Fruit fly (Drosophila melanogaster) whole organism, embryonic: Measurements from ENCODE around the gene CG9662.

Experiments used
- B-H2 ChIP-seq: fragments of 200-800 bp; sonication (Bioruptor generic); optimal IDR thresholded peaks from 2 replicates; lab custom pipeline; 2018; ENCODE audit warnings: missing biosample characterization, mild to moderate bottlenecking, missing genetic modification characterization
- CG12219 ChIP-seq: fragments of 200-800 bp; sonication (Bioruptor generic); optimal IDR thresholded peaks from 3 replicates; lab custom pipeline; 2018; ENCODE audit warnings: missing biosample characterization, mild to moderate bottlenecking, missing genetic modification characterization
- CG12236 ChIP-seq: fragments of 200-800 bp; sonication (Bioruptor generic); optimal IDR thresholded peaks from 2 replicates; lab custom pipeline; 2016; ENCODE audit warnings: missing biosample characterization, missing genetic modification characterization
- CG12659 ChIP-seq: fragments of 200-800 bp; sonication (Bioruptor generic); optimal IDR thresholded peaks from 3 replicates; lab custom pipeline; 2017; ENCODE audit warnings: mild to moderate bottlenecking, missing biosample characterization, missing genetic modification reagents, missing genetic modification characterization
- CG13624 ChIP-seq: fragments of 200-800 bp; sonication (Bioruptor generic); optimal IDR thresholded peaks from 2 replicates; lab custom pipeline; 2016; ENCODE audit warnings: missing biosample characterization, missing genetic modification characterization
- CG14014 ChIP-seq: fragments of 200-800 bp; sonication (Bioruptor generic); IDR thresholded peaks from 2 replicates; pipeline ENCODE4 v1.3.6; 2022; ENCODE audit warnings: missing biosample characterization, missing genetic modification characterization
- CG14050 ChIP-seq: fragments of 200-800 bp; sonication (Bioruptor generic); IDR thresholded peaks from 3 replicates; pipeline ENCODE4 v1.3.6; 2022; ENCODE audit warnings: missing biosample characterization, missing genetic modification characterization
- CG14667 ChIP-seq: fragments of 200-800 bp; sonication (Bioruptor generic); IDR thresholded peaks from 2 replicates; pipeline ENCODE4 v1.3.6; 2022; ENCODE audit warnings: missing biosample characterization, missing genetic modification characterization
- CG15269 ChIP-seq: fragments of 200-800 bp; sonication (Bioruptor generic); optimal IDR thresholded peaks from 2 replicates; lab custom pipeline; 2018; ENCODE audit warnings: missing biosample characterization, mild to moderate bottlenecking, missing genetic modification characterization, moderate library complexity
- CG15514 ChIP-seq: fragments of 200-800 bp; sonication (Bioruptor generic); optimal IDR thresholded peaks from 3 replicates; lab custom pipeline; 2017; ENCODE audit warnings: missing biosample characterization, missing genetic modification characterization, mild to moderate bottlenecking, moderate library complexity, missing genetic modification reagents
- CG16813 ChIP-seq: fragments of 200-800 bp; sonication (Bioruptor generic); IDR thresholded peaks from 3 replicates; pipeline ENCODE4 v1.3.6; 2022; ENCODE audit warnings: missing biosample characterization, missing genetic modification characterization; ENCODE audit not compliant: partially characterized antibody
- CG17186 ChIP-seq: fragments of 200-800 bp; sonication (Bioruptor generic); optimal IDR thresholded peaks from 3 replicates; lab custom pipeline; 2017; ENCODE audit warnings: missing biosample characterization, missing genetic modification reagents, missing genetic modification characterization
- CG18476 ChIP-seq: fragments of 200-800 bp; sonication (Bioruptor generic); optimal IDR thresholded peaks from 2 replicates; lab custom pipeline; 2016; ENCODE audit warnings: missing biosample characterization, mild to moderate bottlenecking, missing genetic modification characterization
- CG30403 ChIP-seq: fragments of 200-800 bp; sonication (Bioruptor generic); optimal IDR thresholded peaks from 3 replicates; lab custom pipeline; 2016; ENCODE audit warnings: missing biosample characterization, missing genetic modification characterization
- CG30431 ChIP-seq: fragments of 200-800 bp; sonication (Bioruptor generic); optimal IDR thresholded peaks from 2 replicates; lab custom pipeline; 2017; ENCODE audit warnings: missing biosample characterization, missing genetic modification characterization
- CG33213 ChIP-seq: fragments of 200-800 bp; sonication (Bioruptor generic); optimal IDR thresholded peaks from 3 replicates; lab custom pipeline; 2016; ENCODE audit warnings: missing biosample characterization, missing genetic modification characterization
- CG34422 ChIP-seq: fragments of 200-800 bp; sonication (Bioruptor generic); IDR thresholded peaks from 3 replicates; pipeline ENCODE4 v1.3.6; 2022; ENCODE audit warnings: missing biosample characterization, missing genetic modification characterization
- CG3726 ChIP-seq: fragments of 200-800 bp; sonication (Bioruptor generic); IDR thresholded peaks from 3 replicates; pipeline ENCODE4, ENCODE4 v1.3.6; 2022; ENCODE audit warnings: missing biosample characterization, missing genetic modification characterization
- CG4282 ChIP-seq: fragments of 200-800 bp; sonication (Bioruptor generic); optimal IDR thresholded peaks from 2 replicates; lab custom pipeline; 2016; ENCODE audit warnings: missing biosample characterization, missing genetic modification characterization
- CG4360 ChIP-seq: fragments of 200-800 bp; sonication (Bioruptor generic); IDR thresholded peaks from 2 replicates; pipeline ENCODE4 v1.3.6; 2022; ENCODE audit warnings: missing biosample characterization, missing genetic modification characterization
- CG6175 ChIP-seq: fragments of 200-800 bp; sonication (Bioruptor generic); IDR thresholded peaks from 3 replicates; pipeline ENCODE4 v1.3.6; 2022; ENCODE audit warnings: missing biosample characterization, missing genetic modification characterization
- CG7928 ChIP-seq: fragments of 200-800 bp; sonication (Bioruptor generic); optimal IDR thresholded peaks from 2 replicates; lab custom pipeline; 2017; ENCODE audit warnings: missing biosample characterization, mild to moderate bottlenecking, missing genetic modification characterization
- Chrac-16 ChIP-seq: fragments of 200-800 bp; sonication (Bioruptor generic); optimal IDR thresholded peaks from 3 replicates; lab custom pipeline; 2016; ENCODE audit warnings: missing biosample characterization, missing genetic modification characterization
- D19A ChIP-seq: fragments of 200-800 bp; optimal IDR thresholded peaks from 3 replicates; lab custom pipeline; 2019; ENCODE audit warnings: missing biosample characterization, mild to moderate bottlenecking, missing genetic modification characterization, moderate library complexity
- Dek ChIP-seq: fragments of 200-800 bp; sonication (Bioruptor generic); optimal IDR thresholded peaks from 3 replicates; lab custom pipeline; 2019; ENCODE audit warnings: missing biosample characterization, mild to moderate bottlenecking, missing genetic modification characterization, moderate library complexity
- H15 ChIP-seq: fragments of 200-800 bp; sonication (Bioruptor generic); IDR thresholded peaks from 3 replicates; pipeline ENCODE4 v1.3.6; 2022; ENCODE audit warnings: missing biosample characterization, missing genetic modification characterization
- Hr51 ChIP-seq, 2 experiments: fragments of 200-800 bp; sonication (Bioruptor generic); optimal IDR thresholded peaks; 2 replicates in 1 of 2; 3 replicates in 1 of 2; lab custom pipeline; 2016 to 2018; ENCODE audit warnings: missing biosample characterization in 2 of 2, missing genetic modification characterization in 2 of 2, mild to moderate bottlenecking in 1 of 2, moderate library complexity in 1 of 2
- Lim3 ChIP-seq: fragments of 200-800 bp; sonication (Bioruptor generic); IDR thresholded peaks from 2 replicates; pipeline ENCODE4 v1.3.6; 2022; ENCODE audit warnings: missing biosample characterization, missing genetic modification characterization
- MTF-1 ChIP-seq: fragments of 200-800 bp; sonication (Bioruptor generic); optimal IDR thresholded peaks from 2 replicates; lab custom pipeline; 2018; ENCODE audit warnings: missing biosample characterization, mild to moderate bottlenecking, missing genetic modification characterization, borderline replicate concordance
- Meics ChIP-seq: fragments of 200-800 bp; sonication (Bioruptor generic); optimal IDR thresholded peaks from 2 replicates; lab custom pipeline; 2017; ENCODE audit warnings: missing biosample characterization, mild to moderate bottlenecking, missing genetic modification characterization
- Oli ChIP-seq: fragments of 200-800 bp; sonication (Bioruptor generic); optimal IDR thresholded peaks from 2 replicates; lab custom pipeline; 2018; ENCODE audit warnings: missing biosample characterization, mild to moderate bottlenecking, missing genetic modification characterization, moderate library complexity
- Pdp1 ChIP-seq, 2 experiments: fragments of 200-800 bp; sonication (Bioruptor generic); optimal IDR thresholded peaks; 3 replicates each; lab custom pipeline; 2016; ENCODE audit warnings: missing biosample characterization in 2 of 2, missing genetic modification characterization in 2 of 2, mild to moderate bottlenecking in 1 of 2, moderate library complexity in 1 of 2
- crol ChIP-seq: fragments of 200-800 bp; sonication (Bioruptor generic); IDR thresholded peaks from 2 replicates; pipeline ENCODE4 v1.3.6; 2022; ENCODE audit warnings: missing biosample characterization, missing genetic modification characterization
- disco-r ChIP-seq: fragments of 200-800 bp; sonication (Bioruptor generic); optimal IDR thresholded peaks from 2 replicates; lab custom pipeline; 2016; ENCODE audit warnings: missing biosample characterization, missing genetic modification characterization
- hb ChIP-seq: fragments of 200-800 bp; sonication (Bioruptor generic); IDR thresholded peaks from 3 replicates; pipeline ENCODE4 v1.3.6; 2022; ENCODE audit warnings: missing biosample characterization, missing genetic modification characterization; ENCODE audit not compliant: partially characterized antibody
- hth ChIP-seq: fragments of >200 bp; optimal IDR thresholded peaks from 2 replicates; lab custom pipeline; 2017; ENCODE audit warnings: inconsistent platforms
- kah ChIP-seq: fragments of 200-800 bp; sonication (Bioruptor generic); optimal IDR thresholded peaks from 2 replicates; lab custom pipeline; 2018; ENCODE audit warnings: missing biosample characterization, mild to moderate bottlenecking, missing genetic modification characterization
- knrl ChIP-seq: fragments of 200-800 bp; sonication (Bioruptor generic); IDR thresholded peaks from 3 replicates; pipeline ENCODE4 v1.3.6; 2022; ENCODE audit warnings: missing biosample characterization, missing genetic modification characterization; ENCODE audit not compliant: partially characterized antibody
- lov ChIP-seq, 2 experiments: fragments of 200-800 bp in 1 of 2; fragments of >200 bp in 1 of 2; sonication (Bioruptor generic) in 1 of 2; IDR thresholded peaks in 1 of 2; optimal IDR thresholded peaks in 1 of 2; 2 replicates in 1 of 2; 3 replicates in 1 of 2; pipeline versions ENCODE4 v1.3.6 to Lab custom; 2017 to 2022; ENCODE audit warnings: missing biosample characterization in 1 of 2, missing genetic modification characterization in 1 of 2
- pb ChIP-seq: fragments of 200-800 bp; sonication (Bioruptor generic); optimal IDR thresholded peaks from 3 replicates; lab custom pipeline; 2016; ENCODE audit warnings: missing biosample characterization, missing genetic modification characterization
- peb ChIP-seq: fragments of 200-800 bp; sonication (Bioruptor generic); IDR thresholded peaks from 2 replicates; pipeline ENCODE4 v1.3.6; 2022; ENCODE audit warnings: missing biosample characterization, missing genetic modification characterization
- repo ChIP-seq: fragments of 200-800 bp; sonication (Bioruptor generic); optimal IDR thresholded peaks from 2 replicates; lab custom pipeline; 2016; ENCODE audit warnings: missing biosample characterization, missing genetic modification characterization
- sqz ChIP-seq: fragments of 200-800 bp; sonication (Bioruptor generic); optimal IDR thresholded peaks from 3 replicates; lab custom pipeline; 2018; ENCODE audit warnings: missing biosample characterization, mild to moderate bottlenecking, missing genetic modification characterization
- ttk ChIP-seq: fragments of 200-800 bp; sonication (Bioruptor generic); IDR thresholded peaks from 2 replicates; pipeline ENCODE4 v2.1.2; 2022; ENCODE audit warnings: missing biosample characterization, missing genetic modification characterization
- unpg ChIP-seq: fragments of 200-800 bp; sonication (Bioruptor generic); optimal IDR thresholded peaks from 3 replicates; lab custom pipeline; 2018; ENCODE audit warnings: missing biosample characterization, mild to moderate bottlenecking, missing genetic modification characterization, moderate library complexity
- vnd ChIP-seq: fragments of 200-800 bp; sonication (Bioruptor generic); IDR thresholded peaks from 3 replicates; pipeline ENCODE4 v1.3.6; 2022; ENCODE audit warnings: missing biosample characterization, missing genetic modification characterization; ENCODE audit not compliant: partially characterized antibody
- vvl ChIP-seq: fragments of 200-800 bp; sonication (Bioruptor generic); IDR thresholded peaks from 2 replicates; pipeline ENCODE4 v1.3.6; 2022; ENCODE audit warnings: missing biosample characterization, missing genetic modification characterization
- wek ChIP-seq: fragments of 200-800 bp; sonication (Bioruptor generic); optimal IDR thresholded peaks from 3 replicates; lab custom pipeline; 2018; ENCODE audit warnings: missing biosample characterization, mild to moderate bottlenecking, missing genetic modification characterization, moderate library complexity

CG9662 gene

dm6 chr2L:3348146-3348747 is 28.3 kb downstream of the CG9662 start (continued):
- TF ChIP-seq CG6175 (GFP tag; lab: Robert Waterston, UW), result 0 out of 3 replicates have a peak, but pooled peaks have one; percentile 57
- peak; percentile 55; the same call in 2 of the 3 replicates for TF ChIP-seq hb (GFP tag; lab: Robert Waterston, UW)
- TF ChIP-seq hth (lab: Kevin White, UChicago), result no peak
- TF ChIP-seq CG3726, result peak; percentile 91
- peak; percentile 52 for TF ChIP-seq CG33213 (GFP tag; lab: Kevin White, UChicago)
- TF ChIP-seq CG12659 (GFP tag; lab: Kevin White, UChicago), result peak; percentile 43
- peak; percentile 89 for TF ChIP-seq CG14667 (GFP tag; lab: Robert Waterston, UW)
- peak; percentile 73 for TF ChIP-seq CG12219 (GFP tag; lab: Kevin White, UChicago)
- TF ChIP-seq repo, result peak; percentile 57
- TF ChIP-seq Oli (tag; lab: Kevin White, UChicago), result peak; percentile 82
- TF ChIP-seq CG17186 (GFP tag; lab: Kevin White, UChicago), result peak; percentile 80
- no peak for TF ChIP-seq CG7928
- TF ChIP-seq Chrac-16 (GFP tag; lab: Kevin White, UChicago), result peak; percentile 68
- TF ChIP-seq disco-r (GFP tag; lab: Kevin White, UChicago), result no peak
- TF ChIP-seq wek (GFP tag; lab: Kevin White, UChicago), result no peak
- TF ChIP-seq H15, result peak; percentile 90
- TF ChIP-seq CG13624 (GFP tag; lab: Kevin White, UChicago), result peak; percentile 38
- TF ChIP-seq CG30403 (GFP tag; lab: Kevin White, UChicago), result peak; percentile 75
- peak; percentile 87 for TF ChIP-seq crol (GFP tag; lab: Robert Waterston, UW)
- TF ChIP-seq CG4360, result peak; percentile 75
- peak; percentile 77 for TF ChIP-seq CG15269 (tag; lab: Kevin White, UChicago)
- TF ChIP-seq CG30431 (GFP tag; lab: Kevin White, UChicago), result peak; percentile 29
- no peak for TF ChIP-seq CG4282 (GFP tag; lab: Kevin White, UChicago)
- peak; percentile 92 for TF ChIP-seq ttk (GFP tag; lab: Robert Waterston, UW)
- no peak for TF ChIP-seq B-H2 (GFP tag; lab: Kevin White, UChicago)
- peak; percentile 53 to 57 for TF ChIP-seq Pdp1 (GFP tag; optimal IDR thresholded peaks at IDR 0.05; lab: Kevin White, UChicago)
- TF ChIP-seq knrl, result peak; percentile 49; the same call in 1 of the 3 replicates
- peak; percentile 42 for TF ChIP-seq CG12236 (GFP tag; lab: Kevin White, UChicago)
- TF ChIP-seq Lim3 (GFP tag; lab: Robert Waterston, UW), result peak; percentile 71
- TF ChIP-seq sqz, result peak; percentile 44
- TF ChIP-seq MTF-1 (GFP tag; lab: Kevin White, UChicago), result peak; percentile 48
- TF ChIP-seq D19A (tag; lab: Kevin White, UChicago), result peak; percentile 73
- TF ChIP-seq unpg (GFP tag; lab: Kevin White, UChicago), result peak; percentile 87
- TF ChIP-seq Hr51 (GFP tag; optimal IDR thresholded peaks at IDR 0.05; lab: Kevin White, UChicago), result peak in 1 of 2 experiments; percentile 81
- TF ChIP-seq CG16813 (GFP tag; lab: Robert Waterston, UW), result no peak
- peak; percentile 30 for TF ChIP-seq pb (GFP tag; lab: Kevin White, UChicago)
- peak; percentile 76 for TF ChIP-seq CG14050
- peak; percentile 50 for TF ChIP-seq Meics
- TF ChIP-seq peb (GFP tag; lab: Robert Waterston, UW), result peak; percentile 89
- TF ChIP-seq vnd (GFP tag; lab: Robert Waterston, UW), result peak; percentile 44; the same call in 2 of the 3 replicates
- peak; percentile 51 for TF ChIP-seq CG18476 (GFP tag; lab: Kevin White, UChicago)
- peak; percentile 73; the same call in 1 of the 2 replicates for TF ChIP-seq CG14014 (GFP tag; lab: Robert Waterston, UW)
- peak; percentile 92 for TF ChIP-seq CG34422 (GFP tag; lab: Robert Waterston, UW)
- TF ChIP-seq kah (GFP tag; lab: Kevin White, UChicago), result peak; percentile 72
- TF ChIP-seq Dek (tag; lab: Kevin White, UChicago), result peak; percentile 47
- no peak for TF ChIP-seq lov (optimal IDR thresholded peaks at IDR 0.05; lab: Kevin White, UChicago)
- TF ChIP-seq lov (GFP tag; IDR thresholded peaks at IDR 0.05; lab: Robert Waterston, UW), result peak; percentile 94
- TF ChIP-seq CG15514 (GFP tag; lab: Kevin White, UChicago), result peak; percentile 14
- peak; percentile 97 for TF ChIP-seq vvl
